Fruit fly (Drosophila melanogaster): Measurements from ENCODE around the gene CG42714.

Gene CG42714

dm6 chr3L:6262644-6263404 is 29.0 kb upstream of the CG42714 start, which contains the start of gene Ldh (continued):
- peak; percentile 83 for TF ChIP-seq CG12744 (GFP tag; optimal IDR thresholded peaks at IDR 0.05)
- TF ChIP-seq Max (GFP tag; optimal IDR thresholded peaks at IDR 0.05), result peak; percentile 87
- peak; percentile 99 for TF ChIP-seq CG8924 (tag; optimal IDR thresholded peaks at IDR 0.05)
- peak; percentile 81 for TF ChIP-seq danr (GFP tag; IDR thresholded peaks at IDR 0.05)
- no peak for TF ChIP-seq dati (GFP tag; IDR thresholded peaks at IDR 0.05)
- peak; percentile 59 for TF ChIP-seq CG12236 (GFP tag; optimal IDR thresholded peaks at IDR 0.05)
- no peak for TF ChIP-seq pan (optimal IDR thresholded peaks at IDR 0.05)
- peak in 1 of 2 experiments; percentile 92 for TF ChIP-seq pan (GFP tag; optimal IDR thresholded peaks at IDR 0.05 in 1 of 2, IDR thresholded peaks at IDR 0.05 in 1 of 2)
- TF ChIP-seq twi (tag; optimal IDR thresholded peaks at IDR 0.05), result peak; percentile 94
- peak; percentile 96 for TF ChIP-seq CG8388 (GFP tag; optimal IDR thresholded peaks at IDR 0.05)
- peak; percentile 59 for TF ChIP-seq CG10565 (GFP tag; optimal IDR thresholded peaks at IDR 0.05)
- TF ChIP-seq CG2678 (tag; optimal IDR thresholded peaks at IDR 0.05), result peak; percentile 98
- peak; percentile 58 for TF ChIP-seq tx (GFP tag; optimal IDR thresholded peaks at IDR 0.05)
- peak; percentile 61 for TF ChIP-seq CG17186 (GFP tag; optimal IDR thresholded peaks at IDR 0.05)
- TF ChIP-seq CG9727 (GFP tag; optimal IDR thresholded peaks at IDR 0.05), result peak; percentile 99
- peak; percentile 88 to 98 for TF ChIP-seq Hr51 (GFP tag; optimal IDR thresholded peaks at IDR 0.05)
- TF ChIP-seq Gsc (GFP tag; IDR thresholded peaks at IDR 0.05), result peak; percentile 68
- peak; percentile 88 for TF ChIP-seq CG5245 (GFP tag; optimal IDR thresholded peaks at IDR 0.05)
- TF ChIP-seq CoRest (tag; optimal IDR thresholded peaks at IDR 0.05), result peak; percentile 98
- peak; percentile 90 for TF ChIP-seq Rfx (GFP tag; IDR thresholded peaks at IDR 0.05)
- TF ChIP-seq lmd (GFP tag; IDR thresholded peaks at IDR 0.05), result peak; percentile 95
- TF ChIP-seq CG9215 (GFP tag; IDR thresholded peaks at IDR 0.05), result peak; percentile 91
- TF ChIP-seq hth (optimal IDR thresholded peaks at IDR 0.05), result no peak
- TF ChIP-seq pb (GFP tag; optimal IDR thresholded peaks at IDR 0.05), result peak; percentile 64
- TF ChIP-seq stc (GFP tag; IDR thresholded peaks at IDR 0.05), result peak; percentile 91
- TF ChIP-seq wor (GFP tag; IDR thresholded peaks at IDR 0.05), result peak; percentile 89
- TF ChIP-seq kah (GFP tag; optimal IDR thresholded peaks at IDR 0.05), result peak; percentile 84
- peak; percentile 90 for TF ChIP-seq ttk (GFP tag; IDR thresholded peaks at IDR 0.05)
- TF ChIP-seq yki (optimal IDR thresholded peaks at IDR 0.05), result no peak
- peak; percentile 88 for TF ChIP-seq cato (GFP tag; optimal IDR thresholded peaks at IDR 0.05; ENCODE audit: borderline replicate concordance)
- TF ChIP-seq Dbx (GFP tag; IDR thresholded peaks at IDR 0.05), result peak; percentile 91
- TF ChIP-seq Awh (GFP tag; IDR thresholded peaks at IDR 0.05), result peak; percentile 83
- peak; percentile 83 for TF ChIP-seq otp (GFP tag; IDR thresholded peaks at IDR 0.05)
- no peak for TF ChIP-seq hkb (optimal IDR thresholded peaks at IDR 0.05)
- peak; percentile 94 for TF ChIP-seq hkb (GFP tag; IDR thresholded peaks at IDR 0.05)
- no peak for TF ChIP-seq CG7963 (GFP tag; IDR thresholded peaks at IDR 0.05; ENCODE audit: partially characterized antibody)
- TF ChIP-seq slou (GFP tag; optimal IDR thresholded peaks at IDR 0.05), result peak; percentile 91
- peak; percentile 72; the same call in 1 of the 3 replicates for TF ChIP-seq CG2199 (GFP tag; IDR thresholded peaks at IDR 0.05)
- peak; percentile 82 for TF ChIP-seq trh (GFP tag; optimal IDR thresholded peaks at IDR 0.05)
- peak; percentile 78 for TF ChIP-seq CG18011 (GFP tag; optimal IDR thresholded peaks at IDR 0.05)
- TF ChIP-seq CG4282 (GFP tag; optimal IDR thresholded peaks at IDR 0.05), result no peak
- peak; percentile 69; the same call in 1 of the 2 replicates for TF ChIP-seq E2f2 (GFP tag; IDR thresholded peaks at IDR 0.05)
- TF ChIP-seq Dek (tag; optimal IDR thresholded peaks at IDR 0.05), result peak; percentile 95
- TF ChIP-seq nom (GFP tag; optimal IDR thresholded peaks at IDR 0.05), result peak; percentile 70
- TF ChIP-seq klu (GFP tag; IDR thresholded peaks at IDR 0.05), result peak; percentile 90
- peak; percentile 96 for TF ChIP-seq lab (GFP tag; optimal IDR thresholded peaks at IDR 0.05)
- TF ChIP-seq CG15601 (tag; optimal IDR thresholded peaks at IDR 0.05), result peak; percentile 96
- peak; percentile 97 for TF ChIP-seq vvl (GFP tag; IDR thresholded peaks at IDR 0.05)
- peak; percentile 92 for TF ChIP-seq CG4820 (GFP tag; optimal IDR thresholded peaks at IDR 0.05)
- TF ChIP-seq Xbp1 (GFP tag; optimal IDR thresholded peaks at IDR 0.05), result peak; percentile 95
- TF ChIP-seq Sin3A (optimal IDR thresholded peaks at IDR 0.05), result no peak
